Fruit fly (Drosophila melanogaster): ENCODE data around the gene Wdr82.

Gene Wdr82

DNA sequence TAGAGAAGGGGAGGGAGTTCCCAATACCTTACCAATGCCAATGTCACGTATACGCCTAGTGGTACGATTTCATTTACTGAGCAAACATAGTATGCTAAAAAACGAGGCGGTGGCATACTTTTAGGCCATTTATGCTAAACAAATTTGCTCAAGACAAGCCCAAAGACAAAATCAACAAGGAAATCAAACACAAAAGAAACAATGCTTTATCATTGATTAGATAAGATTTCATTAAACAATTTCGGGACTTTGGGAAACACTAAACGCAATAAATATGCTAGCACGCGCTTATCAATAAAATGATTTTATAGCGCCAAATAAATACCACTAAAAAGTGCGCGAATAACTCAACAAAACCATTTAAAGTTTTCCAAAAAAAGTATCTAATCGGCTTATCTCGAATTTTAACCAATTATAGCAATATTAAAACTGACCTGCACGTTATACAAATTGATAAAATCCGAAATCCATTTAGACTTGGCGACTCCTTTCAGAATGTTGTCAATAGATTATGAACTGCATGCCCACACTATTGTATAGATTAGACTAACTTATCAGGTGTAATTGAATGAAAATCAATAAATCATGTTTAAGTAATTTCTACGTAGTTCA is 23.6 kb upstream of the Wdr82 start (continued):
- TF ChIP-seq sisA (GFP tag; IDR thresholded peaks at IDR 0.05): no peak
- peak; percentile 33 for TF ChIP-seq CoRest (tag; optimal IDR thresholded peaks at IDR 0.05)
- TF ChIP-seq exex (tag; optimal IDR thresholded peaks at IDR 0.05): peak; percentile 88
- peak; percentile 22 for TF ChIP-seq CG31365 (tag; optimal IDR thresholded peaks at IDR 0.05)
- TF ChIP-seq CG3281 (GFP tag; optimal IDR thresholded peaks at IDR 0.05): peak; percentile 60
- peak; percentile 44 for TF ChIP-seq CG1233 (GFP tag; optimal IDR thresholded peaks at IDR 0.05)
- TF ChIP-seq CG6854 (GFP tag; optimal IDR thresholded peaks at IDR 0.05): peak; percentile 13
- TF ChIP-seq Asciz (GFP tag; optimal IDR thresholded peaks at IDR 0.05): peak; percentile 39
- peak; percentile 57 for TF ChIP-seq CG34376 (GFP tag; optimal IDR thresholded peaks at IDR 0.05)
- TF ChIP-seq Bteb2 (GFP tag; optimal IDR thresholded peaks at IDR 0.05): peak; percentile 30
- no peak for TF ChIP-seq CkIIα-i1 (GFP tag; IDR thresholded peaks at IDR 0.05)
- peak; percentile 41 for TF ChIP-seq Dek (tag; optimal IDR thresholded peaks at IDR 0.05)
- peak; percentile 55 for TF ChIP-seq sens (GFP tag)
- TF ChIP-seq otp (GFP tag; IDR thresholded peaks at IDR 0.05): 0 out of 3 replicates have a peak, but pooled peaks have one; percentile 26
- TF ChIP-seq Sry-δ (GFP tag; optimal IDR thresholded peaks at IDR 0.05): no peak
- no peak for TF ChIP-seq Fer2 (tag; optimal IDR thresholded peaks at IDR 0.05)
- peak; percentile 29; the same call in 1 of the 2 replicates for TF ChIP-seq HLH3B (GFP tag; IDR thresholded peaks at IDR 0.05)
- TF ChIP-seq gem (tag; optimal IDR thresholded peaks at IDR 0.05): peak; percentile 50
- TF ChIP-seq CG4282 (GFP tag; optimal IDR thresholded peaks at IDR 0.05): no peak
- TF ChIP-seq MTF-1 (GFP tag; optimal IDR thresholded peaks at IDR 0.05; ENCODE audit: borderline replicate concordance): peak; percentile 41
- peak; percentile 52 for TF ChIP-seq Hand (GFP tag; optimal IDR thresholded peaks at IDR 0.05)
- TF ChIP-seq CG12744 (GFP tag; optimal IDR thresholded peaks at IDR 0.05): peak; percentile 52
- peak; percentile 8 for TF ChIP-seq CG8388 (GFP tag; optimal IDR thresholded peaks at IDR 0.05)
- TF ChIP-seq CG4730 (GFP tag; IDR thresholded peaks at IDR 0.05): peak; percentile 6; the same call in 1 of the 2 replicates
- TF ChIP-seq salm (tag; optimal IDR thresholded peaks at IDR 0.05): peak; percentile 39
- TF ChIP-seq HHEX (GFP tag; optimal IDR thresholded peaks at IDR 0.05): peak; percentile 61
- peak; percentile 69 for TF ChIP-seq odd (GFP tag; optimal IDR thresholded peaks at IDR 0.05)
- no peak for TF ChIP-seq Lim3 (GFP tag; IDR thresholded peaks at IDR 0.05)
- no peak for TF ChIP-seq CG2875 (GFP tag; optimal IDR thresholded peaks at IDR 0.05)
- TF ChIP-seq CG32532 (GFP tag; IDR thresholded peaks at IDR 0.05): no peak
- TF ChIP-seq pita (GFP tag; optimal IDR thresholded peaks at IDR 0.05): no peak
- peak; percentile 31 for TF ChIP-seq CG10209 (GFP tag; optimal IDR thresholded peaks at IDR 0.05)
- TF ChIP-seq Eip74EF (GFP tag; optimal IDR thresholded peaks at IDR 0.05): peak in 1 of 2 experiments; percentile 23
- TF ChIP-seq CG12769 (tag; optimal IDR thresholded peaks at IDR 0.05): peak; percentile 65
- TF ChIP-seq CG12071 (GFP tag; optimal IDR thresholded peaks at IDR 0.05): peak; percentile 70
- TF ChIP-seq CG1529 (GFP tag; optimal IDR thresholded peaks at IDR 0.05): peak; percentile 14
- no peak for TF ChIP-seq nerfin-2 (GFP tag; IDR thresholded peaks at IDR 0.05; ENCODE audit: partially characterized antibody)
- peak; percentile 25 for TF ChIP-seq dmrt99B (tag; optimal IDR thresholded peaks at IDR 0.05)
- TF ChIP-seq Mad (GFP tag; optimal IDR thresholded peaks at IDR 0.05): no peak
- peak; percentile 10 for TF ChIP-seq CG16863 (GFP tag; optimal IDR thresholded peaks at IDR 0.05)
- TF ChIP-seq Fer3 (tag; optimal IDR thresholded peaks at IDR 0.05): peak; percentile 54
- peak; percentile 55; the same call in 1 of the 2 replicates for TF ChIP-seq sob (GFP tag; IDR thresholded peaks at IDR 0.05)
- TF ChIP-seq sd (tag; optimal IDR thresholded peaks at IDR 0.05): peak; percentile 95
- TF ChIP-seq CG31441 (GFP tag; IDR thresholded peaks at IDR 0.05): no peak
- peak; percentile 33; the same call in 1 of the 2 replicates for TF ChIP-seq rib (GFP tag; IDR thresholded peaks at IDR 0.05)
- peak in 1 of 2 experiments; percentile 26 for TF ChIP-seq Hr51 (GFP tag; optimal IDR thresholded peaks at IDR 0.05)
- TF ChIP-seq CG1603 (tag; optimal IDR thresholded peaks at IDR 0.05): no peak
- no peak for TF ChIP-seq sr (GFP tag; IDR thresholded peaks at IDR 0.05)
- peak; percentile 26 for TF ChIP-seq CG6765 (GFP tag; optimal IDR thresholded peaks at IDR 0.05)

All from whole organism, embryonic.